Fruit fly (Drosophila melanogaster) whole organism, prepupa: ENCODE measurements around the gene lsn.

Experiments used
- CG15336 ChIP-seq: fragments of 200-800 bp; sonication (Bioruptor generic); IDR thresholded peaks from 2 replicates; pipeline ENCODE4 v1.3.6; 2022; ENCODE audit warnings: missing biosample characterization, missing genetic modification characterization
- CG31627 ChIP-seq: fragments of 200-800 bp; sonication (Bioruptor generic); optimal IDR thresholded peaks from 3 replicates; lab custom pipeline; 2016; ENCODE audit warnings: missing biosample characterization, missing genetic modification characterization
- CG34406 ChIP-seq: fragments of 200-800 bp; sonication (Bioruptor generic); optimal IDR thresholded peaks from 3 replicates; lab custom pipeline; 2016; ENCODE audit warnings: missing biosample characterization, missing genetic modification characterization
- CG6792 ChIP-seq: fragments of 200-800 bp; sonication (Bioruptor generic); optimal IDR thresholded peaks from 3 replicates; lab custom pipeline; 2016; ENCODE audit warnings: missing biosample characterization, missing genetic modification characterization
- CG6854 ChIP-seq: fragments of 200-800 bp; sonication (Bioruptor generic); optimal IDR thresholded peaks from 2 replicates; lab custom pipeline; 2017; ENCODE audit warnings: missing biosample characterization, mild to moderate bottlenecking, missing genetic modification characterization
- Ets96B ChIP-seq: fragments of 200-800 bp; optimal IDR thresholded peaks from 2 replicates; lab custom pipeline; 2019; ENCODE audit warnings: missing biosample characterization, mild to moderate bottlenecking, missing genetic modification characterization, moderate library complexity
- Lpt ChIP-seq: fragments of 200-800 bp; sonication (Bioruptor generic); optimal IDR thresholded peaks from 3 replicates; lab custom pipeline; 2016; ENCODE audit warnings: missing biosample characterization, missing genetic modification characterization
- Sox102F ChIP-seq: fragments of 200-800 bp; sonication (Bioruptor generic); optimal IDR thresholded peaks from 2 replicates; lab custom pipeline; 2016; ENCODE audit warnings: missing biosample characterization, mild to moderate bottlenecking, missing genetic modification characterization
- cyc ChIP-seq: fragments of 200-800 bp; sonication (Bioruptor generic); optimal IDR thresholded peaks from 3 replicates; lab custom pipeline; 2016; ENCODE audit warnings: missing biosample characterization, missing genetic modification characterization
- eg ChIP-seq: fragments of 200-800 bp; sonication (Bioruptor generic); IDR thresholded peaks from 3 replicates; pipeline ENCODE4 v1.3.6; 2022; ENCODE audit warnings: missing biosample characterization, missing genetic modification characterization
- pdm3 ChIP-seq: fragments of 200-800 bp; sonication (Bioruptor generic); optimal IDR thresholded peaks from 3 replicates; lab custom pipeline; 2016; ENCODE audit warnings: missing biosample characterization, missing genetic modification characterization
- vri ChIP-seq: fragments of 200-800 bp; sonication (Bioruptor generic); optimal IDR thresholded peaks from 3 replicates; lab custom pipeline; 2016; ENCODE audit warnings: missing biosample characterization, mild to moderate bottlenecking, missing genetic modification characterization

DNA sequence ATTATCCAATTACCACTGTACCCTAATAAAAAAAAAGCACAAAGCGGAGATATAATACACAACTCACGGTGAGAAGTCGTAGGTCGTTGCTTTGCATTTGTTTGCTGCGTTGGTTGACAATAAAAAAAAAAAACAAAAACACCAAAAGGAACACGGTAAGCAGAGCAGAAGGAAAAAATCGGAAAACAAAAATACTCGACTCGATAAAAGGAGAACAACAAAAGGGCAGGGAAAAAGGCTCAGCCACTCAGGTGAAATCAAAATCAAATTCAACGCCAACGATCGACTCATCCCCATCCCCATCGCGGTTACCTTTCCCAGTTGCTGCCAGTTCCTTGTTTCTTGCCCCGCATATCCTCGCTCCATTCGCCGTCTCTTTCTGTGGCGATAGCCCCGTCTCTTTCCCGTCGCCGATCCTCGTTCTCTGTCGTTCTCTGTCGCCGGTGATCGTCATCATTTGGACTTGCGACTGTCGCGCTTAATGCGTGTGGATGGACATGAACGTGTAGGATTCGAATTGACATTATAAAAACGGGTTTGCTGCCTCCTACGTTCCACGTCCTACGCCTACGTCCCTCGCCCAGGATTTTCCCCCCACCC lies 40.5 kb upstream of the lsn start:
- TF ChIP-seq pdm3 (GFP tag; lab: Kevin White, UChicago) (no peak), vri (no peak), Ets96B (tag; lab: Kevin White, UChicago) (no peak), CG6854 (no peak), Lpt (GFP tag; lab: Kevin White, UChicago) (no peak), CG31627 (GFP tag; lab: Kevin White, UChicago) (no peak), CG34406 (GFP tag; lab: Kevin White, UChicago) (no peak), Sox102F (GFP tag; lab: Kevin White, UChicago) (no peak), eg (0 out of 3 replicates have a peak, but pooled peaks have one; percentile 7), cyc (GFP tag; lab: Kevin White, UChicago) (no peak), CG6792 (GFP tag; lab: Kevin White, UChicago) (no peak), CG15336 (no peak)
